Worm (Caenorhabditis elegans): ENCODE measurements around the gene glb-10.

ce11 chrII:6324086-6324485 is 15.0 kb upstream of the glb-10 start, which contains the start of gene sma-6:
- TF ChIP-seq nhr-71 (tag; optimal IDR thresholded peaks at IDR 0.05) = no peak
- no peak for TF ChIP-seq lin-15B (tag; optimal IDR thresholded peaks at IDR 0.05)
- TF ChIP-seq lin-13 (GFP tag; optimal IDR thresholded peaks at IDR 0.05) = no peak
- peak; percentile 46 for TF ChIP-seq lin-14 (GFP tag; optimal IDR thresholded peaks at IDR 0.05)
- no peak for TF ChIP-seq nhr-237 (tag; optimal IDR thresholded peaks at IDR 0.05)
- TF ChIP-seq ceh-82 (tag; optimal IDR thresholded peaks at IDR 0.05) = no peak
- no peak for TF ChIP-seq unc-130 (tag; optimal IDR thresholded peaks at IDR 0.05)
- no peak for TF ChIP-seq nhr-77 (tag; optimal IDR thresholded peaks at IDR 0.05)
